Fruit fly (Drosophila melanogaster) whole organism: Measurements from ENCODE around the gene PIG-B.

Experiments used
- Dll ChIP-seq: fragments of >200 bp; optimal IDR thresholded peaks from 2 replicates; lab custom pipeline; 2017
- pan ChIP-seq: fragments of >200 bp; optimal IDR thresholded peaks from 2 replicates; lab custom pipeline; 2017
- psq ChIP-seq: fragments of >200 bp; optimal IDR thresholded peaks from 2 replicates; lab custom pipeline; 2017
- usp ChIP-seq: fragments of >200 bp; optimal IDR thresholded peaks from 2 replicates; lab custom pipeline; 2017; ENCODE audit warnings: missing biosample characterization, missing genetic modification characterization, mixed read lengths

dm6 chr3L:3826541-3826940, 15.5 kb downstream of the PIG-B start:
- TF ChIP-seq psq (lab: Kevin White, UChicago): no peak
- no peak for TF ChIP-seq Dll (lab: Kevin White, UChicago)
- TF ChIP-seq pan (lab: Kevin White, UChicago): no peak
- TF ChIP-seq usp (GFP tag; lab: Kevin White, UChicago): no peak
